Worm (Caenorhabditis elegans): Measurements from ENCODE around the gene F22D3.4.

The F22D3.4 gene

DNA sequence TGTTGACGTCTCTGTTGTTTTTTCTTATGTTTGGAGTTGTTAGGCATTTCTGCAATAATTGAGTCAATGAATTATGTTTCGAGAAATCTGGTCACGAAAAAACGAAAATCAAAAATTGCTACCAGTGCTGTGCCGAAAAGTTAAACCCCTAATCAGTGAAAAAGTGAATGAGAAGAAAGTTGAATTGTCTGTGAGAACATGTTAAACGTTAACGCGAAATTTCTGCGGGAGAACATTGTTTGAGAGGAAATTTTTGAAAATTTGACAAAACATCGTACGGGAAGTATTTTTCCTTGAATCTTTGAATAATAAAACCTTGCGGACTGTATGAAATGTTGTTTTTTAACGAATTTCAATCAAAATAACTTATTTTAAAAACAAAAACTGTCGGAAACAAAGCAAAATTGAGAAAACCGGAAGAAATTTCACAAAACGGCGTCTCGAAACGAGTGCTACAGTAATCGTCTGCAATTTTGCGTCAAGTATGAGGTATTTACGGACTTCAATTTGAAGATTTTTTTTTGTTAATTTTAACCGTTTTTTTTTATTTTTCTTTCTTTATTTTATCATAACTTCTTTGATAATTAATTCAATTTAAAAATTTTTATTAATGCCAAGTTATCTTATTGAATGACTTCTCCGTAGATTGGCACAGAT is 33.7 kb downstream of the F22D3.4 start, which contains the start of gene adal-1:
Gene adal-1 (minus strand): TSS at position 51 of the 657 bp plus-strand sequence.
- no peak for TF ChIP-seq ztf-29 (GFP tag; IDR thresholded peaks at IDR 0.05)
- TF ChIP-seq flt-1 (GFP tag; IDR thresholded peaks at IDR 0.05) = no peak
- no peak for TF ChIP-seq cog-1 (tag; optimal IDR thresholded peaks at IDR 0.05)
- TF ChIP-seq med-1 (GFP tag; optimal IDR thresholded peaks at IDR 0.05; ENCODE audit: insufficient read depth) = no peak
- no peak for TF ChIP-seq klf-2 (GFP tag; conservative IDR thresholded peaks at IDR 0.05)
- TF ChIP-seq T22C8.4 (GFP tag; IDR thresholded peaks at IDR 0.05) = no peak
- TF ChIP-seq ref-1 (GFP tag; conservative IDR thresholded peaks at IDR 0.05) = no peak
- no peak for TF ChIP-seq ztf-23 (GFP tag; IDR thresholded peaks at IDR 0.05)
- TF ChIP-seq tab-1 (GFP tag; IDR thresholded peaks at IDR 0.05) = no peak

DNA sequence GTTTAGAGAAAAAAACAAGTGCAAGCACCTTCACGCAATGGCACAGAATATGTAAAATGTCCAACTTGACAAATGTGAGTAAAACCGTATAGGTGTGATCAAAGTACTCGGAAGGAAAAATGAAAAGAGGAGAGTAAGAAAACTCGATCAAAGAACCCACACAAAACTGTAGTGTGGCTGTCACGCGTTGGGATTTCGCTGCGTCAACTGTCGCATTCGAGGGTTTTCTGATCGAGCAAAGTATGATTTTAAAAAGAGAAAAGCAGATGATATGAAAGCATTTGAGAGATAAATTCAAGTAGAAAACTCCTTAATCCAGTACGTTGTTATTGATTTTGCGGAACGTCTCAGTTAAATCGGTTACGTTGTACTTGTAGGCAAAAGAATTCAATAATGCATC is 35.6 kb downstream of the F22D3.4 start:
- no peak for TF ChIP-seq ref-1 (GFP tag; conservative IDR thresholded peaks at IDR 0.05)
- TF ChIP-seq flt-1 (GFP tag; IDR thresholded peaks at IDR 0.05) = no peak
- no peak for TF ChIP-seq med-1 (GFP tag; optimal IDR thresholded peaks at IDR 0.05; ENCODE audit: insufficient read depth)
- no peak for TF ChIP-seq ztf-29 (GFP tag; IDR thresholded peaks at IDR 0.05)
- no peak for TF ChIP-seq cog-1 (tag; optimal IDR thresholded peaks at IDR 0.05)
- TF ChIP-seq tab-1 (GFP tag; IDR thresholded peaks at IDR 0.05) = no peak
- no peak for TF ChIP-seq T22C8.4 (GFP tag; IDR thresholded peaks at IDR 0.05)
- TF ChIP-seq ztf-23 (GFP tag; IDR thresholded peaks at IDR 0.05) = no peak
- no peak for TF ChIP-seq klf-2 (GFP tag; conservative IDR thresholded peaks at IDR 0.05)

DNA sequence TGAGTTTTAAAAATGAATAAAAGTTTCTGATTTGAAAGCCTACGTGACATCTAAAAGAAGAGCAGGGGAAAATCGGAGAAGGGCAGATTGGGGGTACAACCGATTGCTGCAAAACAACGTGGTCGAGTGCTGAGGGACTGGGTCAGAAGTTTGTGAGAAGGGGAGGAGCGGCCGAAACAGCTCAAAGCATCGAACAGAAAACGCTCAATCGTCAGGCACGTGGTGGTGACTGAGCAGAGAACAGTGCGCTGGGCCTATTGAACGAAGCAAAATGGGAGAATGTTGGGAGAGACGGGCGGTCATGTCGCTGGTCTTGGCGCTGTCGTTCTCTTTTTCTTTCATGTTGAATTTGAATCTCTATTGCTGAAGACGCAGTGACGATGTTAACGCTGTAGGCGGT is 36.2 kb downstream of the F22D3.4 start:
- TF ChIP-seq tab-1 (GFP tag; IDR thresholded peaks at IDR 0.05) (no peak), ref-1 (GFP tag; conservative IDR thresholded peaks at IDR 0.05) (no peak), flt-1 (GFP tag; IDR thresholded peaks at IDR 0.05) (no peak)

DNA sequence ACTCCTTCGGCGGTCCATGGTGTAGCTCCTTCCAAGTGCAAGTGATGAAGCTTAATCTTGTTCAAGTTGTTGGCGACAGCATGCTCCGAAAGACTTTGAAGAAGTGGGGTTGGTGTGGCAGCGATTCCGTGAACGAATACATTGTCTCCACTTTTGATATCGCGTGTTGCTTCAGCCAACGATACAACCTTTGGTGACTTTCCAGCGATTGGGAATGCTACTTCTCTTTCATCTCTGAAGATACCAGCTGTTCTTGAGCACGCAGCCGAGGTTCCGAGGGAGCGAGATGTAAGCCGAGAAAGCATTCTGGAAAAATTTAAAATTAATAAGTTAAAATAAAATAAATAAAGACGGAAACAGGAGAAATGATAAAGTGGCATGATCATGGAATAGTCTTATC is 37.3 kb downstream of the F22D3.4 start, which contains the start of gene acer-1:
Gene acer-1 (minus strand): TSS at position 306 of the 400 bp plus-strand sequence.
- TF ChIP-seq cog-1 (tag; optimal IDR thresholded peaks at IDR 0.05) = no peak
- TF ChIP-seq ztf-23 (GFP tag; IDR thresholded peaks at IDR 0.05) = no peak
- no peak for TF ChIP-seq klf-2 (GFP tag; conservative IDR thresholded peaks at IDR 0.05)
- no peak for TF ChIP-seq ref-1 (GFP tag; conservative IDR thresholded peaks at IDR 0.05)
- TF ChIP-seq tab-1 (GFP tag; IDR thresholded peaks at IDR 0.05) = no peak
- no peak for TF ChIP-seq ztf-29 (GFP tag; IDR thresholded peaks at IDR 0.05)
- TF ChIP-seq flt-1 (GFP tag; IDR thresholded peaks at IDR 0.05) = no peak
- TF ChIP-seq med-1 (GFP tag; optimal IDR thresholded peaks at IDR 0.05; ENCODE audit: insufficient read depth) = no peak
- no peak for TF ChIP-seq T22C8.4 (GFP tag; IDR thresholded peaks at IDR 0.05)

DNA sequence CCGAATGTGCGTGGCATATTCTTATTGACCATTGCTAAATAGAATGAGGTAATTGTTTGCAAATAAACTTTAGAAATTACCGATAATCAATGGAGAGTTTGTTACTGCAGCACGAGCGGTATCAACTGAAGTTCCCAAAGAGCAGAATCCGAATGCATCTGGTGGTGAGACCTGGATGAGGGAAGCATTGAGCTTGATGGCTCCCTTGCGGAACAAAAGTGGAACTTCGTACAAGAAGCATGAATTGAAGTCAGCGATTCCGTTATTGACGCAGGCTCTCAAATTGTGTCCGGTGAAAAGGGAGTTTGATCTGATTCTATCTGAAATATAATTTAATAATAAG is 37.9 kb downstream of the F22D3.4 start:
- TF ChIP-seq cog-1 (tag; optimal IDR thresholded peaks at IDR 0.05) = no peak
- TF ChIP-seq ref-1 (GFP tag; conservative IDR thresholded peaks at IDR 0.05) = no peak
- no peak for TF ChIP-seq ztf-23 (GFP tag; IDR thresholded peaks at IDR 0.05)
- TF ChIP-seq T22C8.4 (GFP tag; IDR thresholded peaks at IDR 0.05) = no peak
- TF ChIP-seq flt-1 (GFP tag; IDR thresholded peaks at IDR 0.05) = no peak
- no peak for TF ChIP-seq klf-2 (GFP tag; conservative IDR thresholded peaks at IDR 0.05)

DNA sequence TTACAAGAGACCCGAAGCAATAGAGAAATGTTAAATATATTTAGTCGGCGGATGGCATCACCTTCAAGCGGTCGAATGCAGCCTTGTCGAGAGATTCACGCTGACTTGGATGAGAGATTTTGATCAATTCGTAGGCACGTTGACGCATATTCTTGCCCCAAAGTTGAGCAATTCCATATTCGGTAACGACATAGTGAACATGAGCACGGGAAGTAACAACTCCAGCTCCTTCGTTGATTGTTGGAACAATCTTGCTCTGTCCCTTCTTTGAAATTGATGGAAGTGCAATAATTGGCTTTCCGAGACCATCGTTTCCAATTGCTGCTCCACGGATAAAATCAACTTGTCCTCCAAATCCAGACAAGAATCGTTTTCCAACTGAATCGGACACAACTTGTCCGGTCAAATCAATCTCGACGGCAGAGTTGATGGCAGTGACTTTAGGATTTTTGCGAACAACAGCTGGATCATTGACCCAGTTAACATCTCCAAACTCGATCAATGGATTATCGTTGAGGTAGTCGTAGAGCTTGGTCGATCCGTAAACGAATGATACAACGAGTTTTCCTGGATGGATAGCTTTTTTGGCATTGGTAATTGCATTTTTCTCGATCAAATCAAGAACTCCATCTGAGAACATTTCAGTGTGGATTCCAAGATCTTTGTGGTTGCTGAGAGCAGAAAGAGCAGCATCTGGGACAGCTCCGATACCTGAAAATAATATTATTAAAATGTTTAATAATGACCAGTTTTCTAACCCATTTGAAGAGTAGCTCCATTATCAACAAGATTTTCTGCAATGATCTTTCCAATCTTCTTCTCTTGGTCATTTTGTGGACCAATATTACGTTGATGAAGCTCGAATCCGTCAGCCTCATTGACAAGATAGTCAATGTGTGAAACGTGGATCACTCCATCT is 38.5 kb downstream of the F22D3.4 start:
- TF ChIP-seq T22C8.4 (GFP tag; IDR thresholded peaks at IDR 0.05) (no peak), ztf-23 (GFP tag; IDR thresholded peaks at IDR 0.05) (no peak), klf-2 (GFP tag; conservative IDR thresholded peaks at IDR 0.05) (no peak), ref-1 (GFP tag; conservative IDR thresholded peaks at IDR 0.05) (no peak), cog-1 (tag; optimal IDR thresholded peaks at IDR 0.05) (no peak), med-1 (GFP tag; optimal IDR thresholded peaks at IDR 0.05; ENCODE audit: insufficient read depth) (no peak), tab-1 (GFP tag; IDR thresholded peaks at IDR 0.05) (no peak), flt-1 (GFP tag; IDR thresholded peaks at IDR 0.05) (no peak), ztf-29 (GFP tag; IDR thresholded peaks at IDR 0.05) (no peak)

DNA sequence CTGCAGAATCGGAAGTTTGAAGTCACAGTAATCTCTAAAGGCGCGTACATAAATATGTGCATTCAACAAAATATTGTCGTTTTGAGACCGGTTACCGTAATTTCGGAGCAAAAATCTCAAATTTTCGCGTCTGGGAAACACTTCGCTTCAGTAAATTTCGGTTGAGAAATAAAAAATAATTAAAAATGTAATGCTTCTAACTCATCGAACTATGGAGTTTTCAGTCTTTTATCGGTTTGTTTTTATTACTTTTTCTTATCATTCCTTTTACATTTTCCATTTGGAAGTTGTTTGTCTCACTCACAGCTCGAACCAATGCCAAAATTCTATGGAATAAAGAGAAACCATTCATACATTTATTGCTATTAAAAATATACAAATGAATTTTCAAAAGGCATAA is 39.2 kb downstream of the F22D3.4 start:
- TF ChIP-seq T22C8.4 (GFP tag; IDR thresholded peaks at IDR 0.05) (no peak), ztf-29 (GFP tag; IDR thresholded peaks at IDR 0.05) (no peak), flt-1 (GFP tag; IDR thresholded peaks at IDR 0.05) (no peak), ref-1 (GFP tag; conservative IDR thresholded peaks at IDR 0.05) (no peak), med-1 (GFP tag; optimal IDR thresholded peaks at IDR 0.05; ENCODE audit: insufficient read depth) (no peak), ztf-23 (GFP tag; IDR thresholded peaks at IDR 0.05) (no peak), tab-1 (GFP tag; IDR thresholded peaks at IDR 0.05) (no peak), klf-2 (GFP tag; conservative IDR thresholded peaks at IDR 0.05) (no peak), cog-1 (tag; optimal IDR thresholded peaks at IDR 0.05) (no peak)

DNA sequence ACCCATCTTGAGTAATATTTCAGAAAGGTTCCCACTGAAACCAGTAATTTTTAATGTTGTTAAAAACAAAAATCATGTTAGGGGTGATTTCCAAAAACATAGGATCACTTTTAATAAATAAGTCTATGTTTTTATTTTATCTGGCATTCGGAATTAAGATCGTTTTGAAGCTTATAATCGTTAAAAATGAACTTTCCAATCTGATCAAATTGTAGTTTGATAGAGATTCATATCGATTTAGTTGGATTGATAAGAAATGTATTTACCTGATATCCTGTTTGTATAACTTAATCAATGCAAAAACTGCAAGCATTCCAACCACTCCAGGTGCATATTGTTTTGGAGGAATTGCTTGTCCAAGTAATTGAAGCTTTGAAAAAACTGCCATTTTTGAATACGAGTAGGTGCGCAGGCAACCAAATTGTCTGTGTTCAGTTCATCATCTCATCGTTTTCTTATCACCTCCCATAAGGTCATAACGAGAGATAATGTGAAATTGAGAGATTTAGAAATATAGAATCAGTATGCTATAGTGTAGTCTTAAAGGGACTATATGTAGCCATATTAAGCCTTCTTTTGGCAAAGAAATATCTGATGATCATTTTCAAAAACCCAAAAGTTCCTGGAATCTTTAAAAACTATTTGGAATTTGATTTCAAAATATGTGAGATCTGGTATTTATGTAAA is 39.9 kb downstream of the F22D3.4 start, which contains the start of gene pmp-2:
Gene pmp-2 (minus strand): TSS at position 487 of the 687 bp plus-strand sequence.
- TF ChIP-seq ref-1 (GFP tag; conservative IDR thresholded peaks at IDR 0.05) (no peak), cog-1 (tag; optimal IDR thresholded peaks at IDR 0.05) (no peak), T22C8.4 (GFP tag; IDR thresholded peaks at IDR 0.05) (no peak), klf-2 (GFP tag; conservative IDR thresholded peaks at IDR 0.05) (no peak), ztf-23 (GFP tag; IDR thresholded peaks at IDR 0.05) (no peak), tab-1 (GFP tag; IDR thresholded peaks at IDR 0.05) (no peak), flt-1 (GFP tag; IDR thresholded peaks at IDR 0.05) (no peak), ztf-29 (GFP tag; IDR thresholded peaks at IDR 0.05) (no peak), med-1 (GFP tag; optimal IDR thresholded peaks at IDR 0.05; ENCODE audit: insufficient read depth) (no peak)

DNA sequence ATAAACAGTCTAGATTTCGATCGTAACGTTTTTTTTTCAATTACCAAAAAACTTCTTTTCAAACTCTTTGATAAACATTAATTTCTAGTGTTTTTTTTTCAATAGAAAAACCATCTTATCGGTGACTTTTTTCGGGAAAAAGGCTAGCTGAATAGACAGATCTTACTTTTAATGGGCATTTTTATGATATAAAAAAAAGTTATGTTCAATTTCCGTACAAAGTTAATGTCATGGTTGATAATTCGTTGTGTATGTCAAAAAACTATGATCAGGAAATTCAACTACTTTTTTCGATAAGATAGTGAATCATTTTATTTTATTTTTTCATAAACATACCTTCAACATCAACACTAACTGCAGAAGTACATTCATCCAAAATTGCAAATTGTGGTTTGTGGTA is 42.8 kb downstream of the F22D3.4 start:
- TF ChIP-seq klf-2 (GFP tag; conservative IDR thresholded peaks at IDR 0.05) (no peak), ztf-29 (GFP tag; IDR thresholded peaks at IDR 0.05) (no peak), tab-1 (GFP tag; IDR thresholded peaks at IDR 0.05) (no peak), flt-1 (GFP tag; IDR thresholded peaks at IDR 0.05) (no peak), cog-1 (tag; optimal IDR thresholded peaks at IDR 0.05) (no peak), ref-1 (GFP tag; conservative IDR thresholded peaks at IDR 0.05) (no peak), ztf-23 (GFP tag; IDR thresholded peaks at IDR 0.05) (no peak), T22C8.4 (GFP tag; IDR thresholded peaks at IDR 0.05) (no peak), med-1 (GFP tag; optimal IDR thresholded peaks at IDR 0.05; ENCODE audit: insufficient read depth) (no peak)
